Fruit fly (Drosophila melanogaster) S2 (cell line): Measurements from ENCODE around the gene CG1394.

Source experiments
- CG8478 ChIP-seq: fragments of >200 bp; optimal IDR thresholded peaks from 2 replicates; lab custom pipeline; 2018
- CTCF ChIP-seq, 2 experiments: fragments of >200 bp; optimal IDR thresholded peaks; 2 replicates each; lab custom pipeline; 2018

The CG1394 gene

dm6 chrX:11146598-11147176 lies 23.8 kb downstream of the CG1394 start:
- TF ChIP-seq CG8478 = no peak
- TF ChIP-seq CTCF (optimal IDR thresholded peaks at IDR 0.05; lab: Kevin White, UChicago) = no peak

DNA sequence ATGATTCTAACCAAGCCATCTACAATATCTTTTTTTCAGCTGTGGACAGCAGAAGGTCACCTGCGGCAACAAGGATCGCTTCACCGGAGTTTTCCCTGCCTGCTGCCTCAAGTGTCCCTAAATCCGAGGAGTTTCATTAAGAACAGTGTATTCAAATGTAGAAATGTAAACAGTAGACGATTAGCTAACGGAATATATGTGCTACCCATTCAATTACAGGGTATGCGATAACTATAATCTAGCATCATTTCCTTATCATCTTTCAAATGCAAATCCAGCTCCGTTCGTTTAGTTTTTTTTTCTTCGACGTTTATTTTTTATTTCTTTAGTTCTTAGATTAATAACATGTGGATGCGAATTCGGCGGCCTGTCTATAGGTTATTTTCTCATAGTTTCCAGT lies 25.9 kb downstream of the CG1394 start:
- TF ChIP-seq CTCF (optimal IDR thresholded peaks at IDR 0.05; lab: Kevin White, UChicago) = no peak
- TF ChIP-seq CG8478 = no peak

- TF ChIP-seq CTCF (optimal IDR thresholded peaks at IDR 0.05; lab: Kevin White, UChicago) (no peak), CG8478 (no peak)
Observed at dm6 chrX:11143820-11144219, 26.7 kb downstream of the CG1394 start, which contains the start of gene CG15201. TSS of gene CG15201 (plus strand) at chrX:11144120.

DNA sequence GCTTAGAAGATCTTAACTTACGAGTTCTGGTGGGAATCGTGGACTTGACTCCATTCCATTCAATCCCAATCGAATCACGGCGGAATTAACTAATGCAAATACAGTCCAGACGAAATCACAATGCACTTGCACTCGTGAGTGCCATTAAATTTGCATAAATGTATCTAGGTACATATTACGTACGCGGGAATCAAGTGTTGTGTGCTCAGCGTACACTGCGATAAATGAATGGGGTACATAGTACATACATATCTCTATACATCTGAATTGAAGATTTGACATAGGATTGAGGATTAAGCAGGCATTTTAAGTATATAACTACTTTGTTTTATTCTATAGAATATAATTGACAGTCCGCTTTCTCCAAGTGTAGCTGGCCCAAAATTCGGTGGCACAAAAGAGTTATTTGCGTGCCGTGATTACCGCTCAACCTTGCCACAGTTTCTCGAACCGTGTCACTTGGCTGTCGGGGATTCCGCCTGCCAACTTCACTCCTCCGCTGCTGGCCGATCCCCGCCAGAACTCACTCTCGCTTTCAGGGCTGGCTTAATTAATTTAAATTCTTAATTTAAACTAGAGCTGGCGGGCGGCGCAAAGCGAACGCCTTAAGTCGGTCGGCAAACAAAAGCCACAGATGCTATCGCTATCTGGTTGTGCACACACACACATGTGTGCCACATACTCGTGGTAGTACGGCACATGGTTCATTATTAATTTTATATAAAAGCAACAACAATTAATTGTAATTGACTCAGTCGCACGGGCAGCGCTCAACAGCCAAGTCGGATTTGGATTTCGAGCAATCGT lies 28.5 kb downstream of the CG1394 start, which contains the start of the genes CG15199 and CG15202:
Gene CG15199 (minus strand): TSS at position 51 of the 807 bp plus-strand sequence.
Gene CG15202 (plus strand): TSS at position 757 of the 807 bp plus-strand sequence.
- TF ChIP-seq CG8478 = no peak
- TF ChIP-seq CTCF (optimal IDR thresholded peaks at IDR 0.05; lab: Kevin White, UChicago) = no peak

DNA sequence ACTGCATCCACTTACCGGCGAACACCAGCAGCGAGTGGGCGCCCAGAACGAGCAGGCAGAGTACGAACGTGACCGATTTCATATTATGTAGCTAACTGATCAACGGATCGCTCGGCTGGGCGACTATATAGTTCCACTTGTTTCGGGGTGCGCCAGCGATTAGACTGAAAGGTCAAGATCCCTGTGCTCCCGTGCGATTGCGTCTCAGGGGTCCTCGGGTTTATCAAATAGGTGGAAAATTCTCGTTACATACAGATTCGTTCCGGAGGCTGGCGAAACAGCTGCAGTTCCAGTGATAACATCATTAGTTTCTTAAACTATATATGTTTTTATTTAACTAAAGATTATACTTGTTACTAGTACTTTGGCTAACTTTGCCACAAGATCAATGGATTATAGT lies 30.3 kb downstream of the CG1394 start, which contains the start of gene ssp7:
Gene ssp7 (minus strand): TSS at position 101 of the 400 bp plus-strand sequence.
- TF ChIP-seq CTCF (optimal IDR thresholded peaks at IDR 0.05; lab: Kevin White, UChicago) (no peak), CG8478 (no peak)

DNA sequence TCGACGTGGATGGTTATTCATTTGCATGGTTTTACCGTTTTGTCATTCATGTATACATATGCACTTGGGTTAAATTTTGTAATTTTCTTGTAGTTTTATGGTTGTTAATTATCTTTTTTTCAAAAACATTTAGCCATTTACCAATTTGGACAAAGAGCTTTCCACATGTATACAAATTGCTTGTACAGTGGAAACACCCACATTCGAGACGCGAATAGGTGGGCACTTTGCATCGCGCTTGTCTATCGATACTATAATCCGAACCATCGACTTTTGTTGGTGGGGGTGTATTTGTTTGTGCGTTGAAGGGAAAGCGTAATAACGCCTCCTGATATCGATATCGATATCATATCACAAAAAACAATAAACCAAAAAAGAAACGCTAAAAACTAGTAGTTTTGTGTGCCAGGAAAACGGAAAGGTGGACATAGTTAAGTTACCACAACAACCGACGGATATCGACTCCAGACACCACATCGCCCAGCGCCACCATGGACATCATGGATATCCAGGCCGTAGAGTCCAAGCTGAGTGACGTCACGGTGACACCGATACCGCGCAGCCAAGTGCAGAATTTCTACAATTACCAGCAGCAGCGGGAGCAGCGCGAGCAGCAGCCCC lies 32.8 kb downstream of the CG1394 start, which contains the start of gene CDK2AP1:
Gene CDK2AP1 (plus strand): TSS at position 294 of the 621 bp plus-strand sequence.
- TF ChIP-seq CG8478 (no peak), CTCF (optimal IDR thresholded peaks at IDR 0.05; lab: Kevin White, UChicago) (peak in 1 of 2 experiments; percentile 28)

- TF ChIP-seq CG8478 = no peak
- TF ChIP-seq CTCF (optimal IDR thresholded peaks at IDR 0.05; lab: Kevin White, UChicago) = no peak
Observed at dm6 chrX:11136587-11137512, 33.6 kb downstream of the CG1394 start, which contains the start of gene Klp10A. TSS of gene Klp10A (minus strand) at chrX:11137118.

- TF ChIP-seq CTCF (optimal IDR thresholded peaks at IDR 0.05; lab: Kevin White, UChicago) (no peak), CG8478 (no peak)
Observed at dm6 chrX:11135840-11136586, 34.5 kb downstream of the CG1394 start.

dm6 chrX:11132312-11132711 lies 38.2 kb downstream of the CG1394 start, which contains the start of gene CG44385:
TSS of gene CG44385 (minus strand) at chrX:11132412.
- TF ChIP-seq CTCF (optimal IDR thresholded peaks at IDR 0.05; lab: Kevin White, UChicago) (no peak), CG8478 (no peak)

DNA sequence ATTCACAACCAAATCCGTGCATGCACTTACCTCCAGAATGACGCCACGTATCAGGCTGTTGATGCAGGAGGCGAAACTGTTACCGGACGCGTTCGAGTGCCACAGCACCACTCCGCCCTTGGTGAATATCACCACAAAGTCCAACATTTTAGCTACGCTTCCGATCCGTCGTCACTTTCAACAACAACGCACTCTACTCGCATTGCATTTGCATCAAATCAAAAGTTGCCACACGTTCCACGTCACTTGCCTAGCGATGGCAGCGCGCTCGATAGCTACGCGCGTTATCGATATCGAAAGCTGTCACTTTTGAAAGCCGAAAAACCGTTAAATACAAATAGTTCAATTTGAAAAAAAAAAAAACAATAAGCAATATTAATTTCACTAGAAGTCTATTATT lies 41.6 kb downstream of the CG1394 start, which contains the start of gene SrpRalpha:
Gene SrpRalpha (minus strand): TSS at position 260 of the 400 bp plus-strand sequence.
- TF ChIP-seq CG8478 = no peak
- TF ChIP-seq CTCF (optimal IDR thresholded peaks at IDR 0.05; lab: Kevin White, UChicago) = no peak

- TF ChIP-seq CG8478 = no peak
Observed at dm6 chrX:11124749-11125508, 45.5 kb downstream of the CG1394 start, which contains the start of gene Rpt3. TSS of gene Rpt3 (plus strand) at chrX:11125101.

DNA sequence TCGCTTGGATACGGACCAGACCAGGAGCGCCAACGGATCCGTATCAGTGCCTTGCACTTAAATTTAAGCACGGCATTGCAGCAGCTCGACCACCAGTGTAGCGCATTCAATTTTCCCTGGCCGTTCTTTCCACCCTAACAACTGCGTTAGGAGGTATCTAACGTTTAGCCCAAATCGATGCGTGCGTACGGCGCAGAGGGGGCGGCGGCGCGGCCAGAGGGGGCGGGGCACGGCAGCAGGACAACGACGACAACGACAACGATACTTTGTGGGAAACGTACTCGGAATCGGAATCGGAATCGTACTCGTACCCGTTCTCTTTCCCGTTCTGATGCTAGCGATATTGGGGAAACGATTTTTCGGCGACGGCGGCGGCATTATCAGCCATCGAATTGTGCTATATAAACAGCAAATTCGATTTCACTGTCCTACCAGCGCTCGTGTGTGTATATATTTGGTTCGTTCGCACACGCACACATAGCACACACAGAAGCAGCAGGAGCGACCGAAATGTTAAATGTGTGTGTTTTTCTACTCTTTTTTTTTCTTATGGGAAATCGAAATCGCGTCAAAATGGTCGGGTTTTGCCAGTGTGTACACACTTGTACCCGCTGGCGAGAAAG lies 46.2 kb downstream of the CG1394 start, which contains the start of gene CG11122:
Gene CG11122 (minus strand): TSS at position 601 of the 623 bp plus-strand sequence.
- TF ChIP-seq CG8478 (no peak), CTCF (optimal IDR thresholded peaks at IDR 0.05; lab: Kevin White, UChicago) (no peak)
